Fruit fly (Drosophila melanogaster): Measurements from ENCODE around the gene CG9483.

DNA sequence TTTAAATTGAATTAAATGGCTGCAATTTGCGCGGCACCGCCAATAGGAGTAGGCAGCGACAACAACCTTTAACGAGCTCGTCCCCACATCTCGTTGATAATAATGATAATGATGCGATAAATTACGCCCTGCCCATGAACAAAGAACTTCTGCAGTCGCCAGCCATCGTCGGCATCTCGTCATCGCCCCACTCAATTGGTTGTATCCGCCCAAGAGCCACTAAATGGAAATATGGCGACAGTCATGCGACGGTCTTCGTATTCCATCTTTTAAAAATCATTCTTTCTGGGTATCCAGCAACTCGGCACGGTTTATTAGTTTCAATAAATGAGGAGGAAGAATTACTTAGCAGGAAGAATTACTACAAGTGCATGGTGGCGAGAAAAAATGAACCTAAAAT is 46.0 kb upstream of the CG9483 start:
- TF ChIP-seq psq (optimal IDR thresholded peaks at IDR 0.05) (no peak), EcR (GFP tag; optimal IDR thresholded peaks at IDR 0.05) (no peak), usp (GFP tag; optimal IDR thresholded peaks at IDR 0.05) (no peak), Dll (optimal IDR thresholded peaks at IDR 0.05) (no peak), pan (optimal IDR thresholded peaks at IDR 0.05) (no peak)

All from whole organism.